Worm (Caenorhabditis elegans): ENCODE data around the gene der-2.

DNA sequence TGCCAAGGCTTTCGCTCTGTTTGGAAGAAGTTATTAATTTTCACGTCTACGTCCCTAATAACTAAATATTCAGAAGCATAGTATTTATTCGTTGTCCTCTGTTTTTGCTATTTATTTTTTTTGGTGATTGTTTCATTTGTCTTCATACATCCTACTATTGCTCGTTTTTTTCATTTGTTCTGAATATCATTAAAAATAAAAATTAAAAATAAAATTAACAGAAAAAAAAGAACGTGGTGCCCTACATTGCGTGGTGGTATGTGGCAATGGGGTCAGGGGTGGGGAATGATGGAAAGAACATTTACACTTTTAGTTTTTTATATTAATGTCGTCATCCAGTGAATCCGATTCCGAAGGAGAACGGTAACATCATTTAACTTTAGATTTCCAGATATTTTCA is 18.1 kb upstream of the der-2 start, which contains the start of gene ztf-31:
- no peak for TF ChIP-seq pha-4 (tag; optimal IDR thresholded peaks at IDR 0.05)
- no peak for TF ChIP-seq ztf-6 (GFP tag; IDR thresholded peaks at IDR 0.05)
- TF ChIP-seq ets-4 (GFP tag; optimal IDR thresholded peaks at IDR 0.05), result no peak
- no peak for TF ChIP-seq him-1 (tag; optimal IDR thresholded peaks at IDR 0.05)
- no peak for TF ChIP-seq ZK185.1 (tag; optimal IDR thresholded peaks at IDR 0.05; ENCODE audit: poor library complexity, severe bottlenecking)
- TF ChIP-seq C06A6.2 (GFP tag; conservative IDR thresholded peaks at IDR 0.05), result no peak
- TF ChIP-seq sea-2 (GFP tag; IDR thresholded peaks at IDR 0.05), result no peak
- TF ChIP-seq snpc-4 (GFP tag; optimal IDR thresholded peaks at IDR 0.05), result no peak
- no peak for TF ChIP-seq snpc-4 (tag; optimal IDR thresholded peaks at IDR 0.05)
- TF ChIP-seq K12H6.12 (tag; optimal IDR thresholded peaks at IDR 0.05), result no peak
- no peak for TF ChIP-seq rcor-1 (GFP tag; IDR thresholded peaks at IDR 0.05)
- TF ChIP-seq xnd-1 (tag; optimal IDR thresholded peaks at IDR 0.05), result no peak
